Worm (Caenorhabditis elegans): ENCODE data around the gene pho-12.

DNA sequence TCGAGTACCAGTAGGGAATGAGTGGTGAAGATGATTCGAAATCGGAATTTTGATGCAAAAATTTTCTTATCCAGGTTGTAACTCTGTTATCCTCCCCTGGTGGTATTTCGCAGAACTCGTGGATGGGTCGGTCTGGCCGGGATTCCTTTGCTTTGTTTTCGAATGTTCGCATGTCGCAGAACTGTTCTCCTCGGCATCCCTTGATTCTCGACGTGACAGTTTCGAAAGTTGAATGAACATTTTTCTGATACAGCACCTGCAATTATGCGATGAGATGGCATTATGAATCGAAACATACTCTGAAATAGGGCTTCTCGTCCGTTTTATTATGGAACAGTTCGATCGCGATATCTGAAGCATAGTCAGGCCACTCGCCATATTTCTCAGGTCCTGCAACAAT lies 4.4 kb downstream of the pho-12 start:
- no peak for TF ChIP-seq T22C8.4 (GFP tag; IDR thresholded peaks at IDR 0.05)
- no peak for TF ChIP-seq cog-1 (tag; optimal IDR thresholded peaks at IDR 0.05)
- TF ChIP-seq flt-1 (GFP tag; IDR thresholded peaks at IDR 0.05), result no peak

All from whole organism, midembryonic.